In the genomic region with DNA sequence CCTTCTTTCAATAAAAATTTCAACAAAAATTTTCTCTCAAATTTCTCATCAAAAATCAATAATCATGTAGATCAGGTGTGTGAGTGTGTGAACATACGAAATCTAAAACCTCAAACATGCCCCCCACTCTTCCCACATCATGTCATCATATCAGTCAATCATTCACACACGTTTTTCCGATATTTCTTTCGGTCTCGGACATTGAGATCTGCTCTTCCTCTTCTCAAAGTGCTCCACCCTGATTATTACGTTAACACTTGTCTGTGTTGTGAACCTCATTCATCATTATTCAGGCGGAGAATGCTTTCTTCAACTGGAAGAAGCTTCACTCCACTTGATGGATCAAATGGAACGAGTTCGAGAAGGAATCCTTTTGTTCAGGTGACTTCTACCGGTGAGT, we compare ENCODE assay signal across 3 worm cellular contexts.
TF ChIP-seq lines count a peak whose summit lies in the region.

A gene (plus strand): TSS at position 301 of the 400 bp plus-strand sequence.

TF ChIP-seq in whole organism, L1 larva, 84 proteins besides CTCF, POLR2A, EP300 and RAD21:
- TF ChIP-seq vab-15 (tag; optimal IDR thresholded peaks at IDR 0.05; lab: Kevin White, UChicago) (no peak), nhr-85 (tag; lab: Kevin White, UChicago) (peak; percentile 41)

TF ChIP-seq in whole organism, late embryonic, 69 proteins besides CTCF, POLR2A, EP300 and RAD21:
- no peak for TF ChIP-seq elt-4 (tag; optimal IDR thresholded peaks at IDR 0.05; lab: Kevin White, UChicago)
- no peak for TF ChIP-seq tbx-2 (tag; optimal IDR thresholded peaks at IDR 0.05; lab: Kevin White, UChicago)
- TF ChIP-seq unc-55 (GFP tag; optimal IDR thresholded peaks at IDR 0.05; lab: Kevin White, UChicago) = peak; percentile 47

TF ChIP-seq in whole organism, mixed stage, embryonic, 35 proteins besides CTCF, POLR2A, EP300 and RAD21:
- TF ChIP-seq ceh-43 (GFP tag; optimal IDR thresholded peaks at IDR 0.05; lab: Kevin White, UChicago) (no peak), ceh-83 (GFP tag; optimal IDR thresholded peaks at IDR 0.05; lab: Kevin White, UChicago) (no peak), unc-62 (GFP tag; optimal IDR thresholded peaks at IDR 0.05; lab: Kevin White, UChicago) (peak; percentile 79)
